Fruit fly (Drosophila melanogaster) whole organism, prepupa: ENCODE results near the gene Pif1.
A peak's percentile ranks its signal among the peaks of the same experiment; 100 is the strongest.

Source experiments
- Blimp-1 ChIP-seq: fragments of 200-800 bp; sonication (Bioruptor generic); optimal IDR thresholded peaks from 3 replicates; lab custom pipeline; 2017; ENCODE audit warnings: missing biosample characterization, missing genetic modification characterization, mild to moderate bottlenecking, moderate library complexity, missing genetic modification reagents
- CG10631 ChIP-seq: fragments of 200-800 bp; sonication (Bioruptor generic); optimal IDR thresholded peaks from 2 replicates; lab custom pipeline; 2016; ENCODE audit warnings: missing biosample characterization, missing genetic modification characterization
- CG10669 ChIP-seq: fragments of 200-800 bp; sonication (Bioruptor generic); optimal IDR thresholded peaks from 3 replicates; lab custom pipeline; 2018; ENCODE audit warnings: missing biosample characterization, mild to moderate bottlenecking, missing genetic modification characterization, moderate library complexity
- CG11294 ChIP-seq: fragments of 200-800 bp; sonication (Bioruptor generic); IDR thresholded peaks from 2 replicates; pipeline ENCODE4 v1.3.6; 2022; ENCODE audit warnings: missing biosample characterization, missing genetic modification characterization
- CG15336 ChIP-seq: fragments of 200-800 bp; sonication (Bioruptor generic); IDR thresholded peaks from 2 replicates; pipeline ENCODE4 v1.3.6; 2022; ENCODE audit warnings: missing biosample characterization, missing genetic modification characterization
- CG1621 ChIP-seq: fragments of 200-800 bp; sonication (Bioruptor generic); optimal IDR thresholded peaks from 3 replicates; lab custom pipeline; 2018; ENCODE audit warnings: missing biosample characterization, mild to moderate bottlenecking, missing genetic modification characterization
- CG16779 ChIP-seq: fragments of 200-800 bp; sonication (Bioruptor generic); optimal IDR thresholded peaks from 3 replicates; lab custom pipeline; 2017; ENCODE audit warnings: missing biosample characterization, mild to moderate bottlenecking, missing genetic modification characterization
- CG3032 ChIP-seq: fragments of 200-800 bp; optimal IDR thresholded peaks from 2 replicates; lab custom pipeline; 2019; ENCODE audit warnings: missing biosample characterization, mild to moderate bottlenecking, missing genetic modification characterization, moderate library complexity
- CG32006 ChIP-seq: fragments of 200-800 bp; sonication (Bioruptor generic); optimal IDR thresholded peaks from 3 replicates; lab custom pipeline; 2017; ENCODE audit warnings: missing biosample characterization, mild to moderate bottlenecking, missing genetic modification characterization
- CG4318 ChIP-seq: fragments of 200-800 bp; sonication (Bioruptor generic); optimal IDR thresholded peaks from 3 replicates; lab custom pipeline; 2017; ENCODE audit warnings: missing biosample characterization, mild to moderate bottlenecking, missing genetic modification characterization
- CG6163 ChIP-seq: fragments of 200-800 bp; sonication (Bioruptor generic); IDR thresholded peaks from 3 replicates; pipeline ENCODE4 v1.3.6; 2022; ENCODE audit warnings: missing biosample characterization, missing genetic modification characterization
- CG6276 ChIP-seq: fragments of 200-800 bp; sonication (Bioruptor generic); optimal IDR thresholded peaks from 2 replicates; lab custom pipeline; 2017; ENCODE audit warnings: missing biosample characterization, mild to moderate bottlenecking, missing genetic modification characterization
- CG6808 ChIP-seq: fragments of 200-800 bp; sonication (Bioruptor generic); optimal IDR thresholded peaks from 3 replicates; lab custom pipeline; 2017; ENCODE audit warnings: missing biosample characterization, missing genetic modification characterization, mild to moderate bottlenecking, moderate library complexity, missing genetic modification reagents
- CG6854 ChIP-seq: fragments of 200-800 bp; sonication (Bioruptor generic); optimal IDR thresholded peaks from 2 replicates; lab custom pipeline; 2017; ENCODE audit warnings: missing biosample characterization, mild to moderate bottlenecking, missing genetic modification characterization
- CG7368 ChIP-seq: fragments of 200-800 bp; sonication (Bioruptor generic); optimal IDR thresholded peaks from 3 replicates; lab custom pipeline; 2016; ENCODE audit warnings: missing biosample characterization, missing genetic modification characterization
- CG8319 ChIP-seq: fragments of 200-800 bp; sonication (Bioruptor generic); optimal IDR thresholded peaks from 3 replicates; lab custom pipeline; 2016; ENCODE audit warnings: missing biosample characterization, missing genetic modification characterization
- CG8632 ChIP-seq: fragments of 200-800 bp; sonication (Bioruptor generic); optimal IDR thresholded peaks from 3 replicates; lab custom pipeline; 2016; ENCODE audit warnings: missing biosample characterization, missing genetic modification characterization
- Eip75B ChIP-seq: fragments of 200-800 bp; sonication (Bioruptor generic); optimal IDR thresholded peaks from 3 replicates; lab custom pipeline; 2016; ENCODE audit warnings: missing biosample characterization, missing genetic modification characterization
- Eip78C ChIP-seq: fragments of 200-800 bp; sonication (Bioruptor generic); peaks from one replicate; lab custom pipeline; 2016; ENCODE audit warnings: missing biosample characterization, missing genetic modification characterization
- Eip93F ChIP-seq: fragments of 200-800 bp; sonication (Bioruptor generic); optimal IDR thresholded peaks from 2 replicates; lab custom pipeline; 2016; ENCODE audit warnings: missing biosample characterization, mild to moderate bottlenecking, missing genetic modification characterization
- Ets21C ChIP-seq: fragments of 200-800 bp; sonication (Bioruptor generic); optimal IDR thresholded peaks from 3 replicates; lab custom pipeline; 2016; ENCODE audit warnings: missing biosample characterization, missing genetic modification characterization
- Ets96B ChIP-seq: fragments of 200-800 bp; optimal IDR thresholded peaks from 2 replicates; lab custom pipeline; 2019; ENCODE audit warnings: missing biosample characterization, mild to moderate bottlenecking, missing genetic modification characterization, moderate library complexity
- Hr38 ChIP-seq: sonication (Bioruptor generic); optimal IDR thresholded peaks from 2 replicates; lab custom pipeline; 2016; ENCODE audit warnings: missing biosample characterization, missing genetic modification characterization
- Hr39 ChIP-seq: fragments of 200-800 bp; sonication (Bioruptor generic); optimal IDR thresholded peaks from 2 replicates; lab custom pipeline; 2016; ENCODE audit warnings: missing biosample characterization, missing genetic modification characterization
- Hr4 ChIP-seq: fragments of 200-800 bp; sonication (Bioruptor generic); optimal IDR thresholded peaks from 3 replicates; lab custom pipeline; 2016; ENCODE audit warnings: missing biosample characterization, missing genetic modification characterization
- OdsH ChIP-seq: fragments of 200-800 bp; sonication (Bioruptor generic); optimal IDR thresholded peaks from 3 replicates; lab custom pipeline; 2016; ENCODE audit warnings: missing biosample characterization, missing genetic modification characterization
- Sox14 ChIP-seq: fragments of 200-800 bp; sonication (Bioruptor generic); optimal IDR thresholded peaks from 3 replicates; lab custom pipeline; 2016; ENCODE audit warnings: missing biosample characterization, missing genetic modification characterization
- Sox15 ChIP-seq: fragments of 200-800 bp; sonication (Bioruptor generic); optimal IDR thresholded peaks from 3 replicates; lab custom pipeline; 2016; ENCODE audit warnings: missing biosample characterization, missing genetic modification characterization
- achi ChIP-seq: fragments of 200-800 bp; sonication (Bioruptor generic); optimal IDR thresholded peaks from 3 replicates; lab custom pipeline; 2016; ENCODE audit warnings: missing biosample characterization, missing genetic modification characterization
- cyc ChIP-seq: fragments of 200-800 bp; sonication (Bioruptor generic); optimal IDR thresholded peaks from 3 replicates; lab custom pipeline; 2016; ENCODE audit warnings: missing biosample characterization, missing genetic modification characterization
- dsx ChIP-seq: fragments of 200-800 bp; optimal IDR thresholded peaks from 3 replicates; lab custom pipeline; 2019; ENCODE audit warnings: missing biosample characterization, mild to moderate bottlenecking, missing genetic modification characterization, moderate library complexity; ENCODE audit not compliant: poor library complexity, severe bottlenecking
- eg ChIP-seq: fragments of 200-800 bp; sonication (Bioruptor generic); IDR thresholded peaks from 3 replicates; pipeline ENCODE4 v1.3.6; 2022; ENCODE audit warnings: missing biosample characterization, missing genetic modification characterization
- fd85E ChIP-seq: fragments of 200-800 bp; sonication (Bioruptor generic); optimal IDR thresholded peaks from 3 replicates; lab custom pipeline; 2016; ENCODE audit warnings: missing biosample characterization, missing genetic modification characterization
- fkh ChIP-seq: fragments of 200-800 bp; sonication (Bioruptor generic); optimal IDR thresholded peaks from 3 replicates; lab custom pipeline; 2017; ENCODE audit warnings: missing biosample characterization, mild to moderate bottlenecking, missing genetic modification characterization, moderate library complexity
- lz ChIP-seq: fragments of 200-800 bp; sonication (Bioruptor generic); optimal IDR thresholded peaks from 3 replicates; lab custom pipeline; 2016; ENCODE audit warnings: missing biosample characterization, missing genetic modification characterization
- pdm3 ChIP-seq: fragments of 200-800 bp; sonication (Bioruptor generic); optimal IDR thresholded peaks from 3 replicates; lab custom pipeline; 2016; ENCODE audit warnings: missing biosample characterization, missing genetic modification characterization
- salr ChIP-seq, 2 experiments: fragments of 200-800 bp; sonication (Bioruptor generic); optimal IDR thresholded peaks; 3 replicates each; lab custom pipeline; 2016 to 2018; ENCODE audit warnings: missing biosample characterization in 2 of 2, missing genetic modification characterization in 2 of 2, mild to moderate bottlenecking in 1 of 2
- spab ChIP-seq: fragments of 200-800 bp; sonication (Bioruptor generic); optimal IDR thresholded peaks from 2 replicates; lab custom pipeline; 2017; ENCODE audit warnings: missing biosample characterization, mild to moderate bottlenecking, missing genetic modification characterization, missing genetic modification reagents
- ss ChIP-seq, 2 experiments: fragments of 200-800 bp; sonication (Bioruptor generic); optimal IDR thresholded peaks; 2 replicates in 1 of 2; 3 replicates in 1 of 2; lab custom pipeline; 2017 to 2018; ENCODE audit warnings: mild to moderate bottlenecking in 2 of 2, missing biosample characterization in 2 of 2, missing genetic modification characterization in 2 of 2, moderate library complexity in 1 of 2
- svp ChIP-seq: fragments of 200-800 bp; sonication (Bioruptor generic); peaks from one replicate; lab custom pipeline; 2016; ENCODE audit warnings: missing biosample characterization, missing genetic modification characterization
- topi ChIP-seq: fragments of 200-800 bp; sonication (Bioruptor generic); optimal IDR thresholded peaks from 3 replicates; lab custom pipeline; 2016; ENCODE audit warnings: missing biosample characterization, missing genetic modification characterization
- vri ChIP-seq: fragments of 200-800 bp; sonication (Bioruptor generic); optimal IDR thresholded peaks from 3 replicates; lab custom pipeline; 2016; ENCODE audit warnings: missing biosample characterization, mild to moderate bottlenecking, missing genetic modification characterization

Pif1 gene

DNA sequence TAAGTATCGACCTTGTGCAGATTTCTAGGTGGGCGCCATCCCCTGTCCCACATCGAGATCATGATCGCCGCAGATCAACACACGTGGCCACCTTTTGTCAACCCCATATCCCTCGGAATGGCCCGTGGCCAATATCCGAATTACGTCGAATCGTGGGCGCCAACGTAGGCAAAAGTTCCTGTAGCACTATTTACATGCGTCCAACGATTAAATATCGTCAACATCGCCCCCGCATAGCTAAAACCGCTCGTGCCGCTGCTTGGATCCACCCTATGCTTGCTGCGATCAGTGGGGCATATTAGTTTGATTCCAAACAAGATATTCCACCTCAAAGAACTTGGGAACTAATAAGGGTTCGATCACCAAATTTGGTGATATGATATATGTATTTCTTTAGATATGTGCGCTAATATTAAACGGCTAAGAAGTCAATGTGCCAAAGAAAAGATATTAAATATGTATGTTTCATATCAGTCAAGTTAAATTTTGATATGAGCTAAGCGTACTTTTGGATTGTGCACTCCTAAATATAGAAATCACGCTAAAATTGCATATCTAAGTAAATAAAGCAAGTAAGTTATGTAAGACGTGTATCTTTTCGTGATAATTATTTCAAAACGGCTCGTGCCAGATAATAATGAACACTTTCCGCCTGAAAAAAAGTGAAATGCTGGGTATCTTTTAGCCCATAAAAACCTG lies 7.4 kb upstream of the Pif1 start (continued):
- TF ChIP-seq CG32006 (peak; percentile 70), Eip78C (GFP tag; lab: Kevin White, UChicago) (peak; percentile 84), CG8319 (GFP tag; lab: Kevin White, UChicago) (no peak), Sox14 (peak; percentile 25)

DNA sequence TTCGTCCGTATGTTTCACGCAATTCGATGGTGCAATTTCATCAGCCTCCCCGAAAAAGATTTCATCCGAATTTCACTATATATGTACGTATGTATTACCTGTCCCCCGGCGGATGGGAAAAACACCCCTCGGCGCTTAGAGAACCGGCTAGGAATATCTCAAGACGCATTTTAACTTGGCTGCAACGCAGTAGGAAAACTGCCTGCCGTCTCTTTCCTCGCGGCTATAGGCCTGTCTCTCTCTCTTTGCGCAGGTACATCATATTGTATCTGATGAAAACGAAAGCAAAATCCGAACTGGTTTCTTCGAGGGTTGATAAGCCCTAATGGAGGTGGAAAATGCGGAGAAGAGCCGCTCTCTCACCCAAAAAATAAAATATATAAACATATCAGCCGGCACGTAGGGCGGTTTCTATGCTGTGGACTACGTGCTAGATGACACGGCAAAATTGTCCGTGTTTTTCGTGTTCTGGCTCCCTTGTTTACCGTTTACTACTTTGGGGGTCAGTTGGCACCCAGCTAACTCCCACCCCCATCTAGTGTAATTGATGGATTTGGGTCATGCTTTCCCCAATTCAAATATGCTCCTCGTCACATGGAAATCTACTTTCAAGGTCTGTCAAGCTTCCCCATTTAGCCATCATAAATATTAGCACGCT lies 6.7 kb upstream of the Pif1 start:
- no peak for TF ChIP-seq CG15336 (GFP tag; lab: Robert Waterston, UW)
- no peak for TF ChIP-seq CG4318 (GFP tag; lab: Kevin White, UChicago)
- TF ChIP-seq svp (GFP tag; lab: Kevin White, UChicago), result no peak
- TF ChIP-seq achi (GFP tag; lab: Kevin White, UChicago), result no peak
- TF ChIP-seq CG6276 (GFP tag; lab: Kevin White, UChicago), result no peak
- TF ChIP-seq Eip93F (GFP tag; lab: Kevin White, UChicago), result no peak
- no peak for TF ChIP-seq Eip75B
- TF ChIP-seq Eip78C (GFP tag; lab: Kevin White, UChicago), result peak; percentile 27
- TF ChIP-seq Blimp-1, result peak; percentile 70
- TF ChIP-seq CG6808 (GFP tag; lab: Kevin White, UChicago), result no peak

DNA sequence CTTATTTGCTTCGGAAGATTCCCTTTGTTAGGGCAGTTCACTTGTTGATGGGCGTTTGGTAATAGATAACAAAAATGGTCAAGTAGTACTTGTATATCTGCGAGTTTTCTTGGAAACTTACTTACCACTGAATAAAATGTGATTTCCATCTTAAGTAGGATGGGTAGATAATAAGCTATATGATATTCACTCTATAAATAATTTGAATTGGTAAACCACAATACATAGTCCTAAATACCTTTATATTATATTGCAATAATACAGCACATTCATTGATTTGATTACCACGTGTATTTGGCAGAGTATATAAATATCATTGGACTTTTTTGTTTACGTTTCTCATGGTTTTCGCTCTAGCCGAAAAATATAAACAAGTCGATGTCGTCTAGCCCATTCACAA lies 6.1 kb upstream of the Pif1 start:
- no peak for TF ChIP-seq CG10669 (GFP tag; lab: Kevin White, UChicago)
- no peak for TF ChIP-seq CG10631 (GFP tag; lab: Kevin White, UChicago)
- peak; percentile 49 for TF ChIP-seq fkh (GFP tag; lab: Kevin White, UChicago)
- no peak for TF ChIP-seq CG8632 (GFP tag; lab: Kevin White, UChicago)
- no peak for TF ChIP-seq svp (GFP tag; lab: Kevin White, UChicago)
- TF ChIP-seq Eip78C (GFP tag; lab: Kevin White, UChicago), result peak; percentile 68
- no peak for TF ChIP-seq salr (GFP tag; optimal IDR thresholded peaks at IDR 0.05; lab: Kevin White, UChicago)
- no peak for TF ChIP-seq Hr4 (GFP tag; lab: Kevin White, UChicago)
- 0 out of 2 replicates have a peak, but pooled peaks have one; percentile 26 for TF ChIP-seq CG15336 (GFP tag; lab: Robert Waterston, UW)

DNA sequence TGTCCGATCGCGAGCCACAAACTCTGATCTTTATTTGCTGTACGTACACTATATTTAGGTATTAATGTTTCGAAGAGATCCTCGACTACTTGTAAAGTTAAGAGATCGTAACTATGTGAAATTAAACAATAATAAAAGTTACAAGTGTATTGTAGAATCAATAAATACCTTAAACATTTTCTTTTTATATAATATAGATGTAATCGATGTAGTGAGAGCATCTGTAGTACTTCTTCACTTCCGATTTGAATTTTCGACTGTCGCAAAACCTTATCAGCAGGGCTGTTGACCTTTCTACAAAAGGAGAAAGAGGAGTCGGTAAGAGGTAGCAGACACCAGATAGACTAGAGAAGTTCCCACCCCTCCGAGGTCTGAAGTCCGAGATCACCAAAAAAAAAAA lies 5.4 kb upstream of the Pif1 start:
- TF ChIP-seq fd85E (GFP tag; lab: Kevin White, UChicago), result no peak
- no peak for TF ChIP-seq CG6276 (GFP tag; lab: Kevin White, UChicago)
- peak; percentile 21 for TF ChIP-seq Ets96B (tag; lab: Kevin White, UChicago)
- TF ChIP-seq eg (GFP tag; lab: Robert Waterston, UW), result no peak
- TF ChIP-seq CG4318 (GFP tag; lab: Kevin White, UChicago), result no peak
- peak; percentile 5 for TF ChIP-seq Hr39
- TF ChIP-seq CG7368 (GFP tag; lab: Kevin White, UChicago), result no peak
- TF ChIP-seq dsx, result no peak
- TF ChIP-seq CG11294 (GFP tag; lab: Robert Waterston, UW), result no peak
- no peak for TF ChIP-seq vri (GFP tag; lab: Kevin White, UChicago)
- no peak for TF ChIP-seq Hr4 (GFP tag; lab: Kevin White, UChicago)
- no peak for TF ChIP-seq Eip75B
- peak; percentile 17 for TF ChIP-seq CG3032
- TF ChIP-seq Eip93F (GFP tag; lab: Kevin White, UChicago), result no peak
- TF ChIP-seq Sox15 (GFP tag; lab: Kevin White, UChicago), result no peak
- no peak for TF ChIP-seq CG6808 (GFP tag; lab: Kevin White, UChicago)
- no peak for TF ChIP-seq ss (GFP tag; optimal IDR thresholded peaks at IDR 0.05; lab: Kevin White, UChicago)
- no peak for TF ChIP-seq Hr38 (GFP tag; lab: Kevin White, UChicago)
- peak; percentile 15 for TF ChIP-seq cyc (GFP tag; lab: Kevin White, UChicago)
- no peak for TF ChIP-seq Ets21C (GFP tag; lab: Kevin White, UChicago)
- TF ChIP-seq topi (GFP tag; lab: Kevin White, UChicago), result peak; percentile 27
- no peak for TF ChIP-seq spab (GFP tag; lab: Kevin White, UChicago)
- TF ChIP-seq CG8632 (GFP tag; lab: Kevin White, UChicago), result no peak
- TF ChIP-seq CG1621 (tag; lab: Kevin White, UChicago), result no peak
- no peak for TF ChIP-seq pdm3 (GFP tag; lab: Kevin White, UChicago)
- no peak for TF ChIP-seq CG16779 (tag; lab: Kevin White, UChicago)
- TF ChIP-seq CG6163 (GFP tag; lab: Robert Waterston, UW), result no peak
- peak; percentile 28 for TF ChIP-seq lz
- no peak for TF ChIP-seq Sox14
- TF ChIP-seq salr (GFP tag; optimal IDR thresholded peaks at IDR 0.05; lab: Kevin White, UChicago), result no peak
- no peak for TF ChIP-seq Blimp-1
- no peak for TF ChIP-seq CG6854 (GFP tag; lab: Kevin White, UChicago)
- TF ChIP-seq OdsH, result no peak
- peak; percentile 2 for TF ChIP-seq CG10669 (GFP tag; lab: Kevin White, UChicago)
